Fruit fly (Drosophila melanogaster): ENCODE data around the gene kuk.

Gene kuk

DNA sequence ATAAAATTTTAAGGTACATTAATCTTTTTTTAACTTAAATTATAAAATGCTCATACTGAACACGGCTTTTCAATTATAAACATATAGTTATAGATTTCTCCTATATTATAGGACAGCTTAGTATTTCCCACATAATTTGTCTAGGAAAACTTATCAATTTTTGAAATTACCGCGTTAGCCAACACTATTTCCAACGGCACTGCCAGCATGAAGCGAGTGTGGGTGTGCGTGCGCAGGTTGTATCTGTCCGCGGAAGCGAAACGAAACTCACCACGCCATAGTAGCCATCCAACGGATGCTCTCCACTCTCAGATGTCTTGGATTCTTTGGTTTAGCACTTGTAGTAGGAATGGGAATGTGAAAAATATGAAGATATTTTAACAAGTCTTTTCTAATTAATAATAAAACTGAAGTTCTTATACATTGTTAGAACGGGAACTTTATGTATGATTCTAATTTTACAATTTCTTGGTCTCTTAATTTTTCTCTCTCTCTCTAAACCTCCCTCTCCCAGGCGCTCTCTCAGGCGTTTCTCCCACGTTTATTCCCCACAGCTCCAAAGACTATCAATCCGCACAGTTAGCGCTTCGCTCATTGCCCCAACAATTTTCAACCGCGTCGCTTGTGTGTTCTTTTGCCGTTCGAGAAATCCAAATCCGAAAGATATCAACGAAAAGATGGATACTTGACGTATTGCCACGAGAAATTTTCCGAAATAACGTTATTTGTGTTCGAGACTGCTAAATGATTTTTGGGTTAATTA lies 26.4 kb upstream of the kuk start, which contains the start of gene Dad (continued):
- peak; percentile 43 for TF ChIP-seq pfk (GFP tag; optimal IDR thresholded peaks at IDR 0.05)
- TF ChIP-seq bcd (GFP tag; optimal IDR thresholded peaks at IDR 0.05), result no peak
- no peak for TF ChIP-seq CG14667 (GFP tag; IDR thresholded peaks at IDR 0.05)
- peak; percentile 95 for TF ChIP-seq yki (optimal IDR thresholded peaks at IDR 0.05)
- TF ChIP-seq ci (GFP tag; IDR thresholded peaks at IDR 0.05), result peak; percentile 46; the same call in 1 of the 3 replicates
- no peak for TF ChIP-seq Drgx (GFP tag; IDR thresholded peaks at IDR 0.05)
- peak; percentile 45 for TF ChIP-seq B-H2 (GFP tag; optimal IDR thresholded peaks at IDR 0.05)
- peak; percentile 44 for TF ChIP-seq scrt (GFP tag; optimal IDR thresholded peaks at IDR 0.05)
- peak; percentile 1 for TF ChIP-seq gem (tag; optimal IDR thresholded peaks at IDR 0.05)
- no peak for TF ChIP-seq CG1529 (GFP tag; optimal IDR thresholded peaks at IDR 0.05)
- TF ChIP-seq sd (tag; optimal IDR thresholded peaks at IDR 0.05), result peak; percentile 7
- no peak for TF ChIP-seq CG10565 (GFP tag; optimal IDR thresholded peaks at IDR 0.05)
- TF ChIP-seq Dad (GFP tag; optimal IDR thresholded peaks at IDR 0.05), result peak; percentile 53
- 0 out of 3 replicates have a peak, but pooled peaks have one; percentile 23 for TF ChIP-seq zfh1 (GFP tag; IDR thresholded peaks at IDR 0.05)
- TF ChIP-seq BtbVII (GFP tag; optimal IDR thresholded peaks at IDR 0.05), result peak; percentile 74
- 0 out of 2 replicates have a peak, but pooled peaks have one; percentile 27 for TF ChIP-seq CG5953 (GFP tag; IDR thresholded peaks at IDR 0.05)
- peak; percentile 30 for TF ChIP-seq Myb (GFP tag; optimal IDR thresholded peaks at IDR 0.05)
- TF ChIP-seq CG17829 (tag; optimal IDR thresholded peaks at IDR 0.05), result no peak
- TF ChIP-seq slou (GFP tag; optimal IDR thresholded peaks at IDR 0.05), result no peak
- peak; percentile 36; the same call in 1 of the 3 replicates for TF ChIP-seq Doc3 (GFP tag; IDR thresholded peaks at IDR 0.05; ENCODE audit: partially characterized antibody)
- no peak for TF ChIP-seq CG11085 (GFP tag; IDR thresholded peaks at IDR 0.05)
- peak; percentile 29 for TF ChIP-seq CG13296 (GFP tag; optimal IDR thresholded peaks at IDR 0.05)
- peak; percentile 67 for TF ChIP-seq MTF-1 (GFP tag; optimal IDR thresholded peaks at IDR 0.05; ENCODE audit: borderline replicate concordance)
- no peak for TF ChIP-seq CG9932 (GFP tag; IDR thresholded peaks at IDR 0.05)
- peak; percentile 25; the same call in 1 of the 2 replicates for TF ChIP-seq CG13287 (GFP tag; IDR thresholded peaks at IDR 0.05; ENCODE audit: partially characterized antibody)
- peak; percentile 1 for TF ChIP-seq BEAF-32 (GFP tag; optimal IDR thresholded peaks at IDR 0.05)
- TF ChIP-seq CG34376 (GFP tag; optimal IDR thresholded peaks at IDR 0.05), result peak; percentile 51
- TF ChIP-seq unpg (GFP tag; optimal IDR thresholded peaks at IDR 0.05), result peak; percentile 32
- peak; percentile 94 for TF ChIP-seq Jarid2 (GFP tag; optimal IDR thresholded peaks at IDR 0.05)
- TF ChIP-seq PHDP (tag; optimal IDR thresholded peaks at IDR 0.05), result peak; percentile 28
- TF ChIP-seq Dek (tag; optimal IDR thresholded peaks at IDR 0.05), result peak; percentile 31
- TF ChIP-seq CG10543 (GFP tag; optimal IDR thresholded peaks at IDR 0.05), result peak; percentile 74
- peak; percentile 25 for TF ChIP-seq CG2678 (tag; optimal IDR thresholded peaks at IDR 0.05)
- peak; percentile 29 for TF ChIP-seq Fer1 (GFP tag; optimal IDR thresholded peaks at IDR 0.05)
- no peak for TF ChIP-seq ken (GFP tag; IDR thresholded peaks at IDR 0.05)
- TF ChIP-seq CG10147 (GFP tag; optimal IDR thresholded peaks at IDR 0.05), result peak; percentile 5
- peak; percentile 20 for TF ChIP-seq CG17359 (tag; optimal IDR thresholded peaks at IDR 0.05)
- TF ChIP-seq Ets65A (GFP tag), result no peak
- peak; percentile 51 for TF ChIP-seq CG12769 (tag; optimal IDR thresholded peaks at IDR 0.05)
- no peak for TF ChIP-seq CoRest (tag; optimal IDR thresholded peaks at IDR 0.05)
- peak; percentile 16 for TF ChIP-seq ab (GFP tag; optimal IDR thresholded peaks at IDR 0.05)
- peak; percentile 22 for TF ChIP-seq CG13775 (GFP tag; optimal IDR thresholded peaks at IDR 0.05)
- peak; percentile 58 for TF ChIP-seq pros (GFP tag; optimal IDR thresholded peaks at IDR 0.05)
- TF ChIP-seq CG12659 (GFP tag; optimal IDR thresholded peaks at IDR 0.05), result peak; percentile 15
- peak; percentile 82 for TF ChIP-seq ash1 (GFP tag; optimal IDR thresholded peaks at IDR 0.05)
- peak; percentile 41 for TF ChIP-seq kni (GFP tag; optimal IDR thresholded peaks at IDR 0.05)
- TF ChIP-seq salm (tag; optimal IDR thresholded peaks at IDR 0.05), result peak; percentile 30
- peak; percentile 42; the same call in 1 of the 3 replicates for TF ChIP-seq zen2 (GFP tag; IDR thresholded peaks at IDR 0.05; ENCODE audit: partially characterized antibody)

Measured in whole organism, embryonic.